Worm (Caenorhabditis elegans): ENCODE data around the gene ilys-5.

ce11 chrX:6514466-6514865 lies 22.2 kb downstream of the ilys-5 start:
- TF ChIP-seq tbx-37 (GFP tag; conservative IDR thresholded peaks at IDR 0.05) (no peak), hmg-4 (GFP tag; optimal IDR thresholded peaks at IDR 0.05) (no peak), B0310.2 (tag; optimal IDR thresholded peaks at IDR 0.05) (no peak), pes-1 (GFP tag; IDR thresholded peaks at IDR 0.05) (no peak), tbx-11 (GFP tag; IDR thresholded peaks at IDR 0.05) (no peak), scrt-1 (GFP tag; IDR thresholded peaks at IDR 0.05) (no peak), ama-1 (optimal IDR thresholded peaks at IDR 0.05) (no peak), aly-1 (tag; optimal IDR thresholded peaks at IDR 0.05) (no peak), ceh-36 (tag; optimal IDR thresholded peaks at IDR 0.05) (no peak), ceh-13 (GFP tag; optimal IDR thresholded peaks at IDR 0.05) (no peak), hmbx-1 (tag; optimal IDR thresholded peaks at IDR 0.05) (no peak), ets-7 (tag; optimal IDR thresholded peaks at IDR 0.05) (no peak), F13C5.2 (tag; optimal IDR thresholded peaks at IDR 0.05) (no peak), flt-1 (GFP tag; IDR thresholded peaks at IDR 0.05) (no peak)

Data from whole organism, early embryonic.